Worm (Caenorhabditis elegans): Measurements from ENCODE around the gene ssup-72.

- TF ChIP-seq aly-2 (tag; optimal IDR thresholded peaks at IDR 0.05): no peak
- TF ChIP-seq set-16 (GFP tag; IDR thresholded peaks at IDR 0.05): no peak
- peak in 1 of 2 experiments; percentile 85 for TF ChIP-seq lsy-2 (tag; optimal IDR thresholded peaks at IDR 0.05)
- no peak for TF ChIP-seq pqm-1 (tag; optimal IDR thresholded peaks at IDR 0.05)
- TF ChIP-seq unc-130 (GFP tag; optimal IDR thresholded peaks at IDR 0.05): peak; percentile 95
- no peak for TF ChIP-seq nhr-76 (tag; optimal IDR thresholded peaks at IDR 0.05)
- no peak for TF ChIP-seq fos-1 (tag; optimal IDR thresholded peaks at IDR 0.05)
- TF ChIP-seq unc-62 (GFP tag; optimal IDR thresholded peaks at IDR 0.05 in 1 of 2): peak in 1 of 2 experiments; percentile 32
- no peak for TF ChIP-seq unc-62 (tag; optimal IDR thresholded peaks at IDR 0.05)
- no peak for TF ChIP-seq zag-1 (tag; optimal IDR thresholded peaks at IDR 0.05)
- no peak for TF ChIP-seq pha-4 (GFP tag; IDR thresholded peaks at IDR 0.05)
- TF ChIP-seq pha-4 (tag; optimal IDR thresholded peaks at IDR 0.05): no peak
- peak; percentile 55 for TF ChIP-seq dpl-1 (GFP tag; optimal IDR thresholded peaks at IDR 0.05)
- TF ChIP-seq spr-1 (tag; optimal IDR thresholded peaks at IDR 0.05): no peak
- TF ChIP-seq nhr-102 (tag; optimal IDR thresholded peaks at IDR 0.05): no peak
Measured at ce11 chrII:6741428-6741827, 35.0 kb upstream of the ssup-72 start, which contains the start of gene exos-8.
